Fruit fly (Drosophila melanogaster): Measurements from ENCODE around the gene Tim17b2.

dm6 chr2L:15492159-15492541, 7.6 kb downstream of the Tim17b2 start:
- TF ChIP-seq pad (GFP tag; optimal IDR thresholded peaks at IDR 0.05) (no peak), cnc (optimal IDR thresholded peaks at IDR 0.05) (no peak), CG1620 (GFP tag; optimal IDR thresholded peaks at IDR 0.05) (no peak), cic (GFP tag; optimal IDR thresholded peaks at IDR 0.05) (no peak), CG7045 (GFP tag; optimal IDR thresholded peaks at IDR 0.05) (no peak), tj (GFP tag; optimal IDR thresholded peaks at IDR 0.05) (no peak), Mnt (GFP tag; optimal IDR thresholded peaks at IDR 0.05) (no peak), Hr96 (GFP tag; optimal IDR thresholded peaks at IDR 0.05) (no peak), CG33017 (tag; optimal IDR thresholded peaks at IDR 0.05) (no peak), kay (GFP tag; ENCODE audit: borderline replicate concordance) (no peak)
